Fruit fly (Drosophila melanogaster) whole organism, embryonic: ENCODE data around the gene CG10347.

Source experiments
- Atf6 ChIP-seq: fragments of 200-800 bp; sonication (Bioruptor generic); IDR thresholded peaks from 2 replicates; pipeline ENCODE4 v1.3.6; 2022; ENCODE audit warnings: missing biosample characterization, missing genetic modification characterization
- B-H2 ChIP-seq: fragments of 200-800 bp; sonication (Bioruptor generic); optimal IDR thresholded peaks from 2 replicates; lab custom pipeline; 2018; ENCODE audit warnings: missing biosample characterization, mild to moderate bottlenecking, missing genetic modification characterization
- Bgb ChIP-seq: fragments of 200-800 bp; sonication (Bioruptor generic); IDR thresholded peaks from 2 replicates; pipeline ENCODE4 v1.3.6; 2022; ENCODE audit warnings: missing biosample characterization, missing genetic modification characterization; ENCODE audit not compliant: partially characterized antibody
- CG10209 ChIP-seq: fragments of 200-800 bp; sonication (Bioruptor generic); optimal IDR thresholded peaks from 3 replicates; lab custom pipeline; 2017; ENCODE audit warnings: missing biosample characterization, mild to moderate bottlenecking, missing genetic modification characterization, missing genetic modification reagents
- CG12659 ChIP-seq: fragments of 200-800 bp; sonication (Bioruptor generic); optimal IDR thresholded peaks from 3 replicates; lab custom pipeline; 2017; ENCODE audit warnings: mild to moderate bottlenecking, missing biosample characterization, missing genetic modification reagents, missing genetic modification characterization
- CG13775 ChIP-seq: fragments of 200-800 bp; sonication (Bioruptor generic); optimal IDR thresholded peaks from 3 replicates; lab custom pipeline; 2017; ENCODE audit warnings: missing biosample characterization, mild to moderate bottlenecking, missing genetic modification characterization
- CG14710 ChIP-seq: fragments of 200-800 bp; sonication (Bioruptor generic); optimal IDR thresholded peaks from 3 replicates; lab custom pipeline; 2019; ENCODE audit warnings: missing biosample characterization, mild to moderate bottlenecking, missing genetic modification characterization, moderate library complexity
- CG15479 ChIP-seq: fragments of 200-800 bp; sonication (Bioruptor generic); optimal IDR thresholded peaks from 3 replicates; lab custom pipeline; 2019; ENCODE audit warnings: missing biosample characterization, mild to moderate bottlenecking, missing genetic modification characterization, moderate library complexity
- CG16815 ChIP-seq: fragments of 200-800 bp; sonication (Bioruptor generic); optimal IDR thresholded peaks from 3 replicates; lab custom pipeline; 2017; ENCODE audit warnings: missing biosample characterization, mild to moderate bottlenecking, missing genetic modification characterization
- CG18764 ChIP-seq: fragments of 200-800 bp; sonication (Bioruptor generic); optimal IDR thresholded peaks from 3 replicates; lab custom pipeline; 2016; ENCODE audit warnings: missing biosample characterization, missing genetic modification characterization
- CG2129 ChIP-seq: fragments of 200-800 bp; sonication (Bioruptor generic); IDR thresholded peaks from 2 replicates; pipeline ENCODE4 v1.3.6; 2022; ENCODE audit warnings: missing biosample characterization, missing genetic modification characterization; ENCODE audit not compliant: partially characterized antibody
- CG2199 ChIP-seq: fragments of 200-800 bp; sonication (Bioruptor generic); IDR thresholded peaks from 3 replicates; pipeline ENCODE4 v1.3.6; 2022; ENCODE audit warnings: missing biosample characterization, missing genetic modification characterization
- CG2875 ChIP-seq: fragments of 200-800 bp; sonication (Bioruptor generic); optimal IDR thresholded peaks from 2 replicates; lab custom pipeline; 2017; ENCODE audit warnings: missing biosample characterization, mild to moderate bottlenecking, missing genetic modification characterization, missing genetic modification reagents
- CG30403 ChIP-seq: fragments of 200-800 bp; sonication (Bioruptor generic); optimal IDR thresholded peaks from 3 replicates; lab custom pipeline; 2016; ENCODE audit warnings: missing biosample characterization, missing genetic modification characterization
- CG33557 ChIP-seq: fragments of 200-800 bp; sonication (Bioruptor generic); optimal IDR thresholded peaks from 2 replicates; lab custom pipeline; 2019; ENCODE audit warnings: missing biosample characterization, mild to moderate bottlenecking, missing genetic modification characterization, moderate library complexity
- CG3407 ChIP-seq: fragments of 200-800 bp; sonication (Bioruptor generic); optimal IDR thresholded peaks from 2 replicates; lab custom pipeline; 2018; ENCODE audit warnings: missing biosample characterization, mild to moderate bottlenecking, missing genetic modification characterization
- CG34422 ChIP-seq: fragments of 200-800 bp; sonication (Bioruptor generic); IDR thresholded peaks from 3 replicates; pipeline ENCODE4 v1.3.6; 2022; ENCODE audit warnings: missing biosample characterization, missing genetic modification characterization
- CG5953 ChIP-seq: fragments of 200-800 bp; sonication (Bioruptor generic); IDR thresholded peaks from 2 replicates; pipeline ENCODE4 v1.3.6; 2022; ENCODE audit warnings: missing biosample characterization, missing genetic modification characterization
- CG7786 ChIP-seq: fragments of 200-800 bp; sonication (Bioruptor generic); optimal IDR thresholded peaks from 2 replicates; lab custom pipeline; 2016; ENCODE audit warnings: missing biosample characterization, missing genetic modification characterization
- CG8281 ChIP-seq: fragments of 200-800 bp; sonication (Bioruptor generic); optimal IDR thresholded peaks from 2 replicates; lab custom pipeline; 2018; ENCODE audit warnings: missing biosample characterization, mild to moderate bottlenecking, missing genetic modification characterization, moderate library complexity
- CG8290 ChIP-seq, 3 experiments: fragments of 200-800 bp; sonication (Bioruptor generic); optimal IDR thresholded peaks; 2 replicates each; lab custom pipeline; 2016 to 2019; ENCODE audit warnings: missing biosample characterization in 3 of 3, missing genetic modification characterization in 3 of 3, mild to moderate bottlenecking in 2 of 3, moderate library complexity in 1 of 3
- CG8478 ChIP-seq: fragments of >200 bp; optimal IDR thresholded peaks from 2 replicates; lab custom pipeline; 2018
- CG9215 ChIP-seq: fragments of 200-800 bp; sonication (Bioruptor generic); IDR thresholded peaks from 2 replicates; pipeline ENCODE4 v1.3.6; 2022; ENCODE audit warnings: missing biosample characterization, missing genetic modification characterization
- Dref ChIP-seq: fragments of 200-800 bp; sonication (Bioruptor generic); IDR thresholded peaks from 2 replicates; pipeline ENCODE4 v1.3.6; 2022; ENCODE audit warnings: missing biosample characterization, missing genetic modification characterization
- Elba2 ChIP-seq: fragments of 200-800 bp; sonication (Bioruptor generic); optimal IDR thresholded peaks from 3 replicates; lab custom pipeline; 2016; ENCODE audit warnings: missing biosample characterization, missing genetic modification characterization
- Hmx ChIP-seq: fragments of 200-800 bp; sonication (Bioruptor generic); optimal IDR thresholded peaks from 2 replicates; lab custom pipeline; 2016; ENCODE audit warnings: missing biosample characterization, missing genetic modification characterization
- Lim3 ChIP-seq: fragments of 200-800 bp; sonication (Bioruptor generic); IDR thresholded peaks from 2 replicates; pipeline ENCODE4 v1.3.6; 2022; ENCODE audit warnings: missing biosample characterization, missing genetic modification characterization
- Sry-δ ChIP-seq: fragments of 200-800 bp; sonication (Bioruptor generic); optimal IDR thresholded peaks from 2 replicates; lab custom pipeline; 2016; ENCODE audit warnings: missing biosample characterization, missing genetic modification characterization
- Stat92E ChIP-seq, 3 experiments: fragments of >200 bp in 2 of 3; fragments of 200-800 bp in 1 of 3; sonication (Bioruptor generic) in 1 of 3; optimal IDR thresholded peaks; 2 replicates each; lab custom pipeline; 2017 to 2019; ENCODE audit warnings: missing biosample characterization in 3 of 3, missing genetic modification characterization in 3 of 3, mild to moderate bottlenecking in 1 of 3, moderate library complexity in 1 of 3
- Tbp ChIP-seq: fragments of >200 bp; optimal IDR thresholded peaks from 2 replicates; lab custom pipeline; 2018; ENCODE audit warnings: missing biosample characterization, missing genetic modification characterization
- Usf ChIP-seq: fragments of 200-800 bp; sonication (Bioruptor generic); optimal IDR thresholded peaks from 2 replicates; lab custom pipeline; 2017; ENCODE audit warnings: missing genotype, missing biosample characterization, missing genetic modification characterization
- ara ChIP-seq: fragments of 200-800 bp; sonication (Bioruptor generic); IDR thresholded peaks from 2 replicates; pipeline ENCODE4 v1.3.6; 2022; ENCODE audit warnings: missing biosample characterization, missing genetic modification characterization
- bbx ChIP-seq: fragments of 200-800 bp; sonication (Bioruptor generic); IDR thresholded peaks from 2 replicates; pipeline ENCODE4 v1.3.6; 2022; ENCODE audit warnings: missing biosample characterization, missing genetic modification characterization; ENCODE audit not compliant: partially characterized antibody
- da ChIP-seq: fragments of 200-800 bp; sonication (Bioruptor generic); optimal IDR thresholded peaks from 2 replicates; lab custom pipeline; 2016; ENCODE audit warnings: missing biosample characterization, missing genetic modification characterization
- disco-r ChIP-seq: fragments of 200-800 bp; sonication (Bioruptor generic); optimal IDR thresholded peaks from 2 replicates; lab custom pipeline; 2016; ENCODE audit warnings: missing biosample characterization, missing genetic modification characterization
- eve ChIP-seq, 2 experiments: fragments of >200 bp; optimal IDR thresholded peaks; 2 replicates each; lab custom pipeline; 2017; ENCODE audit warnings: missing biosample characterization in 2 of 2, missing genetic modification characterization in 2 of 2
- gcm2 ChIP-seq: fragments of 200-800 bp; sonication (Bioruptor generic); optimal IDR thresholded peaks from 2 replicates; lab custom pipeline; 2016; ENCODE audit warnings: missing biosample characterization, missing genetic modification characterization
- gem ChIP-seq: fragments of 200-800 bp; sonication (Bioruptor generic); optimal IDR thresholded peaks from 2 replicates; lab custom pipeline; 2019; ENCODE audit warnings: missing biosample characterization, mild to moderate bottlenecking, missing genetic modification characterization, moderate library complexity
- gfzf ChIP-seq: fragments of 200-800 bp; sonication (Bioruptor generic); optimal IDR thresholded peaks from 2 replicates; lab custom pipeline; 2016; ENCODE audit warnings: missing biosample characterization, mild to moderate bottlenecking, missing genetic modification characterization, moderate library complexity
- hbn ChIP-seq: fragments of 200-800 bp; sonication (Bioruptor generic); IDR thresholded peaks from 2 replicates; pipeline ENCODE4 v1.3.6; 2022; ENCODE audit warnings: missing biosample characterization, missing genetic modification characterization; ENCODE audit not compliant: partially characterized antibody
- maf-S ChIP-seq: fragments of 200-800 bp; sonication (Bioruptor generic); optimal IDR thresholded peaks from 2 replicates; lab custom pipeline; 2016; ENCODE audit warnings: missing biosample characterization, missing genetic modification characterization
- oc ChIP-seq: fragments of 200-800 bp; sonication (Bioruptor generic); optimal IDR thresholded peaks from 2 replicates; lab custom pipeline; 2018; ENCODE audit warnings: missing biosample characterization, mild to moderate bottlenecking, missing genetic modification characterization, moderate library complexity
- onecut ChIP-seq: fragments of 200-800 bp; sonication (Bioruptor generic); IDR thresholded peaks from 2 replicates; pipeline ENCODE4 v1.3.6; 2022; ENCODE audit warnings: missing biosample characterization, missing genetic modification characterization
- pum ChIP-seq: fragments of 200-800 bp; sonication (Bioruptor generic); optimal IDR thresholded peaks from 2 replicates; lab custom pipeline; 2016; ENCODE audit warnings: missing biosample characterization, missing genetic modification characterization
- ro ChIP-seq: fragments of 200-800 bp; sonication (Bioruptor generic); IDR thresholded peaks from 2 replicates; pipeline ENCODE4 v1.3.6; 2022; ENCODE audit warnings: missing biosample characterization, missing genetic modification characterization
- sd ChIP-seq: fragments of 200-800 bp; sonication (Bioruptor generic); optimal IDR thresholded peaks from 3 replicates; lab custom pipeline; 2018; ENCODE audit warnings: missing biosample characterization, mild to moderate bottlenecking, missing genetic modification characterization, moderate library complexity
- tin ChIP-seq: fragments of 200-800 bp; sonication (Bioruptor generic); optimal IDR thresholded peaks from 3 replicates; lab custom pipeline; 2016; ENCODE audit warnings: missing biosample characterization, missing genetic modification characterization
- tll ChIP-seq, 2 experiments: fragments of 200-800 bp in 1 of 2; fragments of >200 bp in 1 of 2; sonication (Bioruptor generic) in 1 of 2; optimal IDR thresholded peaks; 2 replicates each; lab custom pipeline; 2017 to 2019; ENCODE audit warnings: missing biosample characterization in 2 of 2, missing genetic modification characterization in 2 of 2, mild to moderate bottlenecking in 1 of 2, moderate library complexity in 1 of 2
- vvl ChIP-seq: fragments of 200-800 bp; sonication (Bioruptor generic); IDR thresholded peaks from 2 replicates; pipeline ENCODE4 v1.3.6; 2022; ENCODE audit warnings: missing biosample characterization, missing genetic modification characterization
- zen2 ChIP-seq: fragments of 200-800 bp; sonication (Bioruptor generic); IDR thresholded peaks from 3 replicates; pipeline ENCODE4 v1.3.6; 2022; ENCODE audit warnings: missing biosample characterization, missing genetic modification characterization; ENCODE audit not compliant: partially characterized antibody
- zfh1 ChIP-seq: fragments of 200-800 bp; sonication (Bioruptor generic); IDR thresholded peaks from 3 replicates; pipeline ENCODE4 v1.3.6; 2022; ENCODE audit warnings: missing biosample characterization, missing genetic modification characterization

CG10347 gene

DNA sequence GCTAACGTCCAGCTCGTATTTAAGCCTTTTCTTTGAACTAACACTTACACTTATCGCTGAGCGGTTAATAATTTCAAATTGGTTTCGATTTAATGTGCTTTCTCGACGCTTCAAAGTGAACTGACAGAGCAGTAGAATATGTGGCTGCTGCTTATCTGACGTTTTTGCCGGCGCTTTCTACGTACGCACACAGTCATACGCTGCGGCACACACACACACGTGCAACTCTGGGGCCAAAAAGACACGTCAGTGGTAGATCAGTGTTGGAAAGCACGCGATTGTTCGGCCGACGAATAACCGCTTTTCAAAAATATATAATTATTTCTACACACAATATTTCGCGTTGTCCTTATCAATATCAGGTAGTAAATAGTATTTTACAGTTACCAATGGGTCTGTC is 48.5 kb downstream of the CG10347 start (continued):
- TF ChIP-seq sd (tag; lab: Kevin White, UChicago) (no peak), gcm2 (no peak), gem (no peak), zen2 (GFP tag; lab: Robert Waterston, UW) (no peak), tin (GFP tag; lab: Kevin White, UChicago) (no peak), CG8478 (lab: Kevin White, UChicago) (no peak), hbn (GFP tag; lab: Robert Waterston, UW) (no peak), CG12659 (GFP tag; lab: Kevin White, UChicago) (no peak), Atf6 (GFP tag; lab: Robert Waterston, UW) (no peak), CG9215 (GFP tag; lab: Robert Waterston, UW) (no peak), pum (no peak), CG2129 (GFP tag; lab: Robert Waterston, UW) (no peak), Lim3 (GFP tag; lab: Robert Waterston, UW) (no peak), disco-r (GFP tag; lab: Kevin White, UChicago) (no peak), CG2875 (GFP tag; lab: Kevin White, UChicago) (no peak), CG3407 (GFP tag; lab: Kevin White, UChicago) (no peak), CG10209 (GFP tag; lab: Kevin White, UChicago) (no peak), CG7786 (GFP tag; lab: Kevin White, UChicago) (peak; percentile 5), eve (GFP tag; optimal IDR thresholded peaks at IDR 0.05; lab: Kevin White, UChicago) (no peak), CG18764 (GFP tag; lab: Kevin White, UChicago) (no peak), Hmx (no peak), CG16815 (no peak), Stat92E (GFP tag; optimal IDR thresholded peaks at IDR 0.05; lab: Kevin White, UChicago) (no peak), Dref (GFP tag; lab: Robert Waterston, UW) (peak; percentile 44), vvl (peak; percentile 37; the same call in 1 of the 2 replicates), oc (tag; lab: Kevin White, UChicago) (no peak), CG33557 (GFP tag; lab: Kevin White, UChicago) (no peak), CG30403 (GFP tag; lab: Kevin White, UChicago) (no peak), zfh1 (GFP tag; lab: Robert Waterston, UW) (no peak), CG2199 (no peak), Tbp (GFP tag; lab: Kevin White, UChicago) (no peak), bbx (GFP tag; lab: Robert Waterston, UW) (0 out of 2 replicates have a peak, but pooled peaks have one; percentile 36), CG8290 (GFP tag; optimal IDR thresholded peaks at IDR 0.05; lab: Kevin White, UChicago) (no peak), CG8290 (tag; optimal IDR thresholded peaks at IDR 0.05; lab: Kevin White, UChicago) (peak in 1 of 2 experiments; percentile 62), CG13775 (no peak), CG8281 (tag; lab: Kevin White, UChicago) (no peak), Usf (GFP tag; lab: Kevin White, UChicago) (no peak), B-H2 (peak; percentile 45), ara (GFP tag; lab: Robert Waterston, UW) (no peak), CG5953 (GFP tag; lab: Robert Waterston, UW) (no peak), ro (GFP tag; lab: Robert Waterston, UW) (no peak), CG34422 (GFP tag; lab: Robert Waterston, UW) (peak; percentile 81; the same call in 1 of the 3 replicates), tll (GFP tag; optimal IDR thresholded peaks at IDR 0.05; lab: Kevin White, UChicago) (no peak), Sry-δ (GFP tag; lab: Kevin White, UChicago) (no peak), Bgb (no peak; the same call in 1 of the 2 replicates), CG15479 (no peak), Elba2 (GFP tag; lab: Kevin White, UChicago) (no peak), da (GFP tag; lab: Kevin White, UChicago) (no peak), CG14710 (tag; lab: Kevin White, UChicago) (peak; percentile 15), maf-S (no peak), gfzf (peak; percentile 12), onecut (no peak)
